Worm (Caenorhabditis elegans) whole organism, late embryonic: ENCODE results near the gene F29G6.1.

ENCODE experiments used
- ama-1 ChIP-seq: fragments of 150-350 bp; optimal IDR thresholded peaks from 2 replicates; lab custom pipeline; 2014
- dmd-4 ChIP-seq: sonication (generic microtip); optimal IDR thresholded peaks from 2 replicates; lab custom pipeline; 2016; ENCODE audit warnings: borderline replicate concordance, missing genetic modification characterization, missing compliant biosample characterization
- fkh-10 ChIP-seq: fragments of 150-350 bp; optimal IDR thresholded peaks from 2 replicates; lab custom pipeline; 2014; ENCODE audit warnings: missing biosample characterization, missing genetic modification reagents, missing genetic modification characterization
- hlh-15 ChIP-seq: sonication (generic microtip); optimal IDR thresholded peaks from 2 replicates; lab custom pipeline; 2016; ENCODE audit warnings: missing genetic modification characterization, missing compliant biosample characterization
- nfya-1 ChIP-seq: sonication (generic microtip); optimal IDR thresholded peaks from 2 replicates; lab custom pipeline; 2017; ENCODE audit warnings: missing genetic modification characterization, mild to moderate bottlenecking, missing compliant biosample characterization, antibody characterized with exemption, moderate library complexity
- sox-2 ChIP-seq: fragments of 200-800 bp; sonication (Bioruptor generic); IDR thresholded peaks from 2 replicates; pipeline ENCODE4 v1.3.6; 2022; ENCODE audit warnings: missing genetic modification reagents, missing genetic modification characterization, missing compliant biosample characterization
- sox-4 ChIP-seq: sonication (generic microtip); optimal IDR thresholded peaks from 2 replicates; lab custom pipeline; 2017; ENCODE audit warnings: mild to moderate bottlenecking, missing genetic modification characterization, inconsistent platforms, missing compliant biosample characterization
- unc-55 ChIP-seq: sonication (generic microtip); optimal IDR thresholded peaks from 2 replicates; lab custom pipeline; 2017; ENCODE audit warnings: missing biosample characterization, missing genetic modification reagents, missing genetic modification characterization
- unc-86 ChIP-seq: sonication (generic microtip); optimal IDR thresholded peaks from 2 replicates; lab custom pipeline; 2016; ENCODE audit warnings: missing genetic modification characterization, missing compliant biosample characterization

DNA sequence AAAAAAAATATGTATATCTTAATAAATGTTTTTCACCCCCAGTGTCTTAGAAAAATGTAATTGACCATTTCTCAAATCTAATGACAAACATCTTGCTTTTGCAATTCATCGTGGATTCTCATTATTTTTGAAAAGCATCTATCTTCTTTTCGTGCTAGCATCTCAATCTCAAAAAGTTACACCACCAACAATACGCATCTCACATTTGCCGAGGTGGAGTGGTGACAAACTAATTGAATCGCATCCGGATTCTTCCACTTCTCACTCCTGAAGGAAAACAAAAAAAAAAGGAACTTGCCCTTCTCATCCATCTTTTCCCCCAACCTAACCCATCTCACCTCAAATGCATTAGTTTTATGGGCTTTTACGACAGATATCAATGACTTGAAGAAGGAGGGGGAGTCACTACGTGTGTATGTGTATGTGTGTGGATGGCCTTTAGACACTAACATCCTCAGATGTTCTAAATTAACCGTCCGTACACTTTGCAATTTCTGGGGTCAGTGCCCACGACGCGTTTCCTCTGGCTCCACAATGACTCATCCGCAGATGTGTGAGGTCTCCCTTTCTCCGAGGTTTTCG lies 45.5 kb downstream of the F29G6.1 start:
- TF ChIP-seq ama-1 (lab: Kevin White, UChicago) (no peak), sox-4 (tag; lab: Kevin White, UChicago) (no peak), fkh-10 (GFP tag; lab: Kevin White, UChicago) (no peak), hlh-15 (tag; lab: Kevin White, UChicago) (no peak), dmd-4 (tag; lab: Kevin White, UChicago) (no peak), unc-86 (tag; lab: Kevin White, UChicago) (no peak), nfya-1 (tag; lab: Kevin White, UChicago) (no peak), unc-55 (GFP tag; lab: Kevin White, UChicago) (no peak), sox-2 (GFP tag; lab: Robert Waterston, UW) (no peak)
